Fruit fly (Drosophila melanogaster): Measurements from ENCODE around the gene CG43153.

- no peak for TF ChIP-seq h (optimal IDR thresholded peaks at IDR 0.05)
- TF ChIP-seq ttk (optimal IDR thresholded peaks at IDR 0.05): no peak
- no peak for TF ChIP-seq psq (optimal IDR thresholded peaks at IDR 0.05)
Measured at dm6 chr2L:11501427-11501968, 21.1 kb downstream of the CG43153 start, which contains the start of gene spz4.

All from Kc167 (cell line).